Fruit fly (Drosophila melanogaster) whole organism, pupa: ENCODE measurements around the gene raw.

Experiments
- CG10348 ChIP-seq: fragments of 200-800 bp; sonication (Bioruptor generic); IDR thresholded peaks from 2 replicates; pipeline ENCODE4 v1.3.6; 2022; ENCODE audit warnings: missing biosample characterization, missing genetic modification characterization
- CG12605 ChIP-seq: fragments of 200-800 bp; sonication (Bioruptor generic); IDR thresholded peaks from 2 replicates; pipeline ENCODE4 v1.3.6; 2022; ENCODE audit warnings: missing biosample characterization, missing genetic modification characterization
- CG13204 ChIP-seq: fragments of 200-800 bp; sonication (Bioruptor generic); optimal IDR thresholded peaks from 2 replicates; lab custom pipeline; 2018; ENCODE audit warnings: missing biosample characterization, mild to moderate bottlenecking, missing genetic modification characterization, moderate library complexity
- CG14655 ChIP-seq: fragments of 200-800 bp; sonication (Bioruptor generic); optimal IDR thresholded peaks from 3 replicates; lab custom pipeline; 2017; ENCODE audit warnings: mild to moderate bottlenecking, missing biosample characterization, missing genetic modification reagents, missing genetic modification characterization
- CG15710 ChIP-seq: fragments of 200-800 bp; sonication (Bioruptor generic); optimal IDR thresholded peaks from 2 replicates; lab custom pipeline; 2018; ENCODE audit warnings: missing biosample characterization, mild to moderate bottlenecking, missing genetic modification characterization, moderate library complexity
- CG17806 ChIP-seq: fragments of 200-800 bp; sonication (Bioruptor generic); optimal IDR thresholded peaks from 2 replicates; lab custom pipeline; 2018; ENCODE audit warnings: missing biosample characterization, mild to moderate bottlenecking, missing genetic modification characterization, moderate library complexity
- CG32121 ChIP-seq: fragments of 200-800 bp; sonication (Bioruptor generic); IDR thresholded peaks from 2 replicates; pipeline ENCODE4 v1.3.6; 2022; ENCODE audit warnings: missing biosample characterization, missing genetic modification characterization
- CG34367 ChIP-seq: fragments of 200-800 bp; sonication (Bioruptor generic); optimal IDR thresholded peaks from 2 replicates; lab custom pipeline; 2018; ENCODE audit warnings: missing biosample characterization, mild to moderate bottlenecking, missing genetic modification characterization
- CG4496 ChIP-seq: fragments of 200-800 bp; sonication (Bioruptor generic); IDR thresholded peaks from 3 replicates; pipeline ENCODE4 v1.3.6; 2022; ENCODE audit warnings: missing biosample characterization, missing genetic modification characterization
- CG8159 ChIP-seq: fragments of 200-800 bp; sonication (Bioruptor generic); optimal IDR thresholded peaks from 3 replicates; lab custom pipeline; 2018; ENCODE audit warnings: missing biosample characterization, mild to moderate bottlenecking, missing genetic modification characterization, moderate library complexity
- CG8301 ChIP-seq: fragments of 200-800 bp; sonication (Bioruptor generic); optimal IDR thresholded peaks from 2 replicates; lab custom pipeline; 2018; ENCODE audit warnings: missing biosample characterization, mild to moderate bottlenecking, missing genetic modification characterization
- CG9948 ChIP-seq: fragments of 200-800 bp; sonication (Bioruptor generic); optimal IDR thresholded peaks from 2 replicates; lab custom pipeline; 2018; ENCODE audit warnings: missing biosample characterization, mild to moderate bottlenecking, missing genetic modification characterization, moderate library complexity
- D1 ChIP-seq: fragments of 200-800 bp; sonication (Bioruptor generic); optimal IDR thresholded peaks from 2 replicates; lab custom pipeline; 2018; ENCODE audit warnings: missing biosample characterization, mild to moderate bottlenecking, missing genetic modification characterization, moderate library complexity
- EcR ChIP-seq: fragments of 200-800 bp; sonication (Bioruptor generic); optimal IDR thresholded peaks from 3 replicates; lab custom pipeline; 2019; ENCODE audit warnings: missing biosample characterization, missing genetic modification characterization, mild to moderate bottlenecking, moderate library complexity, missing genetic modification reagents
- Ets98B ChIP-seq: fragments of 200-800 bp; sonication (Bioruptor generic); IDR thresholded peaks from 2 replicates; pipeline ENCODE4 v1.3.6; 2022; ENCODE audit warnings: missing biosample characterization, missing genetic modification characterization
- Pif1A ChIP-seq: fragments of 200-800 bp; sonication (Bioruptor generic); optimal IDR thresholded peaks from 3 replicates; lab custom pipeline; 2016; ENCODE audit warnings: missing biosample characterization, missing genetic modification characterization
- Pif1B ChIP-seq: fragments of 200-800 bp; sonication (Bioruptor generic); optimal IDR thresholded peaks from 3 replicates; lab custom pipeline; 2016; ENCODE audit warnings: missing biosample characterization, missing genetic modification characterization
- Snoo ChIP-seq: fragments of 200-800 bp; sonication (Bioruptor generic); optimal IDR thresholded peaks from 3 replicates; lab custom pipeline; 2017; ENCODE audit warnings: missing biosample characterization, mild to moderate bottlenecking, missing genetic modification characterization, inconsistent platforms
- gl ChIP-seq: fragments of 200-800 bp; sonication (Bioruptor generic); optimal IDR thresholded peaks from 2 replicates; lab custom pipeline; 2018; ENCODE audit warnings: missing biosample characterization, mild to moderate bottlenecking, missing genetic modification characterization
- rn ChIP-seq: fragments of 200-800 bp; sonication (Bioruptor generic); IDR thresholded peaks from 2 replicates; pipeline ENCODE4 v1.3.6; 2022; ENCODE audit warnings: missing biosample characterization, missing genetic modification characterization

The raw gene

DNA sequence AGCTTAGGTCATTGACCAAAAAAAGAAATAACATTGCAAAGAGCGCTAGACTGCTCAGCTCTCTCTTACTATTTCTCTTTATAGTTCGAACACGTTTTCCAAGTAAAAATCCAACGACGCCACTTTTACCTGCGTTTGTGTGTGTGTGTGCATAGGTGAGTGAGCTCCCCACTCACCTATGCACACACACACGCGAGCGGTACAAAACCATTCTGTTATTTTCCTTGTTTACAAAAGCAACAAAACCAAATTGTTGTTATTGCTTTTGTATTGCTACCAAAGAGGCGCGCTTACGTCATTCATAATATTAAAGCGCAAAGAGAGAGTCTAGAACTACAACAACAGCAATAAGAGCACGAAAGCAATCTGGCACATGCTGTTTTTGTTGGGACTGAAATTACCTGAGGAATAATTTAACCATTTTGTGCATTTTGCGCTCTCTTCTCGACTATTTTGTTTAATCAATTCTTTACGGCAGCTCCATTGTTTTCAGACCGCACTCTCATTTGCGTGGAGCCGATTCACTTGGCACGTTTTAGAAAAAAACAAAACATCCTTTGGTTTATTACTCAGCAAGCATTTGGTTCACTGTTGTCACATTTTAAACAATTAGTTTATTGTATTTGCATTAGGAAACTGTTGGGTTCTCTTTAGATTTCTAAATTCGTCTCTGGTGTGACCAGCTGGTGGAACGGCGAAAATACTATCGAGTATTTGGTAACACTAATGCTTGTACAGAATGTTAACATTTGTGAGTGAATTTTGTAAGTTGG, at the start of gene raw:
TSS of gene raw (minus strand) at position 677 of the 773 bp plus-strand sequence.
- no peak for TF ChIP-seq CG15710
- no peak for TF ChIP-seq CG8301
- peak; percentile 22; the same call in 1 of the 2 replicates for TF ChIP-seq CG12605 (GFP tag; lab: Robert Waterston, UW)
- peak; percentile 34; the same call in 1 of the 2 replicates for TF ChIP-seq Ets98B (GFP tag; lab: Robert Waterston, UW)
- TF ChIP-seq gl (tag; lab: Kevin White, UChicago) = peak; percentile 11
- TF ChIP-seq CG4496 (GFP tag; lab: Robert Waterston, UW) = 0 out of 3 replicates have a peak, but pooled peaks have one; percentile 25
- no peak for TF ChIP-seq CG34367 (tag; lab: Kevin White, UChicago)
- TF ChIP-seq CG13204 (GFP tag; lab: Kevin White, UChicago) = peak; percentile 18
- no peak for TF ChIP-seq CG32121 (GFP tag; lab: Robert Waterston, UW)
- TF ChIP-seq EcR = peak; percentile 95
- peak; percentile 35 for TF ChIP-seq Pif1A (GFP tag; lab: Kevin White, UChicago)
- peak; percentile 7 for TF ChIP-seq Pif1B
- TF ChIP-seq Snoo (tag; lab: Kevin White, UChicago) = no peak

dm6 chr2L:8787575-8787974, 47.1 kb upstream of the raw start:
- TF ChIP-seq Ets98B (GFP tag; lab: Robert Waterston, UW) = no peak
- no peak for TF ChIP-seq CG9948 (tag; lab: Kevin White, UChicago)
- TF ChIP-seq EcR = no peak
- no peak for TF ChIP-seq Pif1B
- no peak for TF ChIP-seq CG34367 (tag; lab: Kevin White, UChicago)
- no peak for TF ChIP-seq CG8159
- TF ChIP-seq CG10348 (GFP tag; lab: Robert Waterston, UW) = no peak

DNA sequence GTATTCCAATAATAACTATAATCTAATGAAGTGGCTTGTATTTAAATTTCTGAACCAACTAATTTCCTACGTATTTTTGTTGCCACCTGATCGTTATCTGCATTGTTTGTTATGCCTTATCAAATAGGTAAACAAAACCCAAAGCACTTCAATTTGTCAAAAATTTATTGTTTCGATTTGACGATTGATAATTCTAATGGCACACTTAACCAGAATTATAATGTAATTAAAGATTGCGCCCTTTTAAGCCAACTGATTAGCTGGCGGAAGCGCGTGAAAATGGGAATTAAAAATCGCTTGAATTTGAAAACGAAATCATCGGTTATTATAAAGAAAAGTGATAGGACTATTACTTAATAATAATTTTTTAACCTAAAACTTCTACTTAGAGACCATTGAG, 44.3 kb upstream of the raw start:
- TF ChIP-seq CG14655 (GFP tag; lab: Kevin White, UChicago) = no peak
- TF ChIP-seq CG17806 (tag; lab: Kevin White, UChicago) = no peak
- TF ChIP-seq gl (tag; lab: Kevin White, UChicago) = no peak
- no peak for TF ChIP-seq CG4496 (GFP tag; lab: Robert Waterston, UW)
- no peak for TF ChIP-seq CG10348 (GFP tag; lab: Robert Waterston, UW)
- TF ChIP-seq CG8301 = no peak
- TF ChIP-seq CG34367 (tag; lab: Kevin White, UChicago) = no peak
- no peak for TF ChIP-seq D1 (tag; lab: Kevin White, UChicago)
- no peak for TF ChIP-seq CG32121 (GFP tag; lab: Robert Waterston, UW)
- TF ChIP-seq, all 21 proteins: peak for 0

DNA sequence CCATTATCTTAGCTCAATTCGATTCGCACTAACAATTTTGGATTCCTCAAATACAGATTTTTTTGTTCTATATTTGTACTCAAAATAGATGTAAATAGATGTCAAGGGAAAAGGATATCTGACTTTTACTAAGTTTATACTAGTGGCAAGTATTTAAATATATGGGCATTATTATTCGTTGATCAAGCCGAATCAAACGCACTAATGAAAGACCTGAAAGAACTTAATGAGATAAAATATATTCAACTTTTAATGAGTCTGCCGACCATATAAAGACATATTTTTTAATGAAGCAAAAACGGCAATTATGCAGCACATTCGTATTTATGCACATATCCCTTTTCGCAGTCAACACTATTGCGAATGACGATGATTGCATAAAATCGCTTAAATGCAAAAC, 41.9 kb upstream of the raw start, which contains the start of gene CG42710:
TSS of gene CG42710 (minus strand) at position 101 of the 400 bp plus-strand sequence.
- TF ChIP-seq Pif1B (no peak), CG13204 (GFP tag; lab: Kevin White, UChicago) (no peak), CG17806 (tag; lab: Kevin White, UChicago) (no peak), CG12605 (GFP tag; lab: Robert Waterston, UW) (no peak), CG32121 (GFP tag; lab: Robert Waterston, UW) (no peak), CG9948 (tag; lab: Kevin White, UChicago) (no peak), EcR (no peak), CG10348 (GFP tag; lab: Robert Waterston, UW) (no peak)

- TF ChIP-seq Ets98B (GFP tag; lab: Robert Waterston, UW) (no peak), CG15710 (no peak)
These were observed 40.7 kb upstream of the raw start, which contains the start of gene LManVI for dm6 chr2L:8781152-8781551. LManVI (minus strand) TSS chr2L:8781252.

- TF ChIP-seq EcR = no peak
- no peak for TF ChIP-seq CG15710
- no peak for TF ChIP-seq CG13204 (GFP tag; lab: Kevin White, UChicago)
- TF ChIP-seq Pif1B = no peak
- TF ChIP-seq Ets98B (GFP tag; lab: Robert Waterston, UW) = no peak
- TF ChIP-seq CG10348 (GFP tag; lab: Robert Waterston, UW) = no peak
- no peak for TF ChIP-seq CG8159
- TF ChIP-seq CG32121 (GFP tag; lab: Robert Waterston, UW) = no peak
- TF ChIP-seq CG14655 (GFP tag; lab: Kevin White, UChicago) = no peak
- TF ChIP-seq CG9948 (tag; lab: Kevin White, UChicago) = no peak
These were observed 35.7 kb upstream of the raw start, which contains the start of gene LManV for dm6 chr2L:8776163-8776562. LManV (minus strand) TSS chr2L:8776263.

dm6 chr2L:8772244-8772643, 31.8 kb upstream of the raw start, which contains the start of gene LManIV:
LManIV (minus strand) TSS chr2L:8772344.
- TF ChIP-seq Snoo (tag; lab: Kevin White, UChicago) (no peak), CG34367 (tag; lab: Kevin White, UChicago) (no peak), Pif1B (no peak), Pif1A (GFP tag; lab: Kevin White, UChicago) (no peak), CG10348 (GFP tag; lab: Robert Waterston, UW) (no peak), D1 (tag; lab: Kevin White, UChicago) (no peak), CG9948 (tag; lab: Kevin White, UChicago) (no peak), CG4496 (GFP tag; lab: Robert Waterston, UW) (no peak), gl (tag; lab: Kevin White, UChicago) (no peak), CG32121 (GFP tag; lab: Robert Waterston, UW) (no peak), rn (GFP tag; lab: Robert Waterston, UW) (no peak)
